Fruit fly (Drosophila melanogaster): ENCODE results near the gene hh.

DNA sequence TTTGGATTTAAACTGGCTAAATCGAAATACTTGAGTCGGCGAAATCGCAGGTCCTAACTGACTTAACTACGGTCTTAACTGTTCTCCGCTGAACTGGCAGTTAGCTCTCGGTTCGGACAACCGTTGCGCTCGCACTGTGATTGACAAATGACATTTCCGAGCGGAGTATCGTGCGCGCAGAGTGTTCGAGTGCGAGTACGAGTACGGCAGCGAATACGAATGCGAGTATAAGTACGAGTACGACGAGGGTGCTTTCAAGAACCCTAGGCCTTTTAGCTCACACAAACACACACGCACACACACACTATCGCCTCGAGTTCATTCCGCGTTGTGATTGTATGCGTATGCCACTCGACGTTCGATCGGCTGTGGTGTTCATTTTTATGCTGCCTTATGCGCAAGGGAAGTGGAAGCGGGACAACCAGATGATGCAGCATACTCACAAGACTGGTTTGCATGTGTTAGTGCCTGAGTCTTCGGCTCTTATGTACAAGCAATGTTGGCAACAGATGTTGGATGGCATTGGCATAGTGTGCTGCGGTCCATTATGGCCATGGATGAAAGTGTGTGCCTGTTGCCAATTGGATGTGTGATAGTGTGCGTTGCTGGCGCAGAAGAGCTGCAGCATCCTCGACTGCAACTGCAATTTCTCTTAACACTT lies at the start of gene hh:
- TF ChIP-seq CkIIα-i1 (GFP tag; IDR thresholded peaks at IDR 0.05) (no peak), nerfin-2 (GFP tag; IDR thresholded peaks at IDR 0.05; ENCODE audit: partially characterized antibody) (no peak), CG17568 (GFP tag; optimal IDR thresholded peaks at IDR 0.05) (no peak), Abd-B (GFP tag; optimal IDR thresholded peaks at IDR 0.05) (no peak), BtbVII (GFP tag; optimal IDR thresholded peaks at IDR 0.05) (no peak), Blimp-1 (GFP tag; optimal IDR thresholded peaks at IDR 0.05) (no peak), Lpt (GFP tag; optimal IDR thresholded peaks at IDR 0.05) (no peak), onecut (GFP tag; IDR thresholded peaks at IDR 0.05) (no peak), Gug (GFP tag; IDR thresholded peaks at IDR 0.05) (no peak), jigr1 (GFP tag; IDR thresholded peaks at IDR 0.05) (no peak), MTF-1 (GFP tag; optimal IDR thresholded peaks at IDR 0.05; ENCODE audit: borderline replicate concordance) (no peak)

All from whole organism, embryonic.